Worm (Caenorhabditis elegans) whole organism, young adult: ENCODE data around the gene F53F8.7.

ENCODE experiments used
- C06A6.2 ChIP-seq: fragments of 200-800 bp; sonication (Bioruptor generic); conservative IDR thresholded peaks from 2 replicates; pipeline ENCODE4 v1.3.6; 2022; ENCODE audit warnings: missing genetic modification characterization, missing compliant biosample characterization
- C17E4.6 ChIP-seq: fragments of 200-800 bp; sonication (Bioruptor generic); IDR thresholded peaks from 2 replicates; pipeline ENCODE4 v1.3.6; 2022; ENCODE audit warnings: missing genetic modification reagents, missing genetic modification characterization, missing compliant biosample characterization
- D2030.7 ChIP-seq: fragments of 200-800 bp; sonication (Bioruptor generic); IDR thresholded peaks from 2 replicates; pipeline ENCODE4 v1.3.6; 2022; ENCODE audit warnings: missing genetic modification reagents, missing genetic modification characterization, missing compliant biosample characterization
- F10E7.11 ChIP-seq: sonication (generic microtip); optimal IDR thresholded peaks from 2 replicates; lab custom pipeline; 2017; ENCODE audit warnings: mild to moderate bottlenecking, missing genetic modification characterization, moderate library complexity, missing compliant biosample characterization
- F23B12.7 ChIP-seq: sonication (generic microtip); optimal IDR thresholded peaks from 2 replicates; lab custom pipeline; 2017; ENCODE audit warnings: missing genetic modification characterization, mild to moderate bottlenecking, missing compliant biosample characterization, antibody characterized with exemption, moderate library complexity; ENCODE audit not compliant: insufficient read depth
- F52B5.7 ChIP-seq: sonication (generic microtip); optimal IDR thresholded peaks from 2 replicates; lab custom pipeline; 2016; ENCODE audit warnings: mild to moderate bottlenecking, missing genetic modification characterization, missing compliant biosample characterization
- F55B11.4 ChIP-seq: sonication (generic microtip); optimal IDR thresholded peaks from 2 replicates; lab custom pipeline; 2016; ENCODE audit warnings: missing compliant biosample characterization, missing genetic modification characterization, borderline replicate concordance; ENCODE audit not compliant: insufficient read depth
- Y53G8AR.9 ChIP-seq: fragments of 200-800 bp; sonication (Bioruptor generic); conservative IDR thresholded peaks from 2 replicates; pipeline ENCODE4 v1.3.6; 2022; ENCODE audit warnings: missing genetic modification reagents, missing genetic modification characterization, missing compliant biosample characterization
- Y67H2A.10 ChIP-seq: fragments of 200-800 bp; sonication (Bioruptor generic); conservative IDR thresholded peaks from 2 replicates; pipeline ENCODE4 v1.3.6; 2022; ENCODE audit warnings: missing genetic modification reagents, missing genetic modification characterization, missing compliant biosample characterization
- Y95B8A.8 ChIP-seq: fragments of 200-800 bp; sonication (Bioruptor generic); IDR thresholded peaks from 2 replicates; pipeline ENCODE4 v1.3.6; 2022; ENCODE audit warnings: missing genetic modification reagents, missing genetic modification characterization, missing compliant biosample characterization
- ama-1 ChIP-seq, 3 experiments: fragments of 150-350 bp in 1 of 3; sonication (generic microtip) in 2 of 3; optimal IDR thresholded peaks; 2 replicates each; lab custom pipeline; 2014 to 2018; ENCODE audit warnings: missing biosample characterization in 2 of 3, missing genetic modification characterization in 2 of 3, missing genetic modification reagents in 2 of 3
- aptf-2 ChIP-seq: fragments of 200-800 bp; sonication (Bioruptor generic); conservative IDR thresholded peaks from 2 replicates; pipeline ENCODE4 v1.3.6; 2022; ENCODE audit warnings: missing genetic modification reagents, missing genetic modification characterization, missing compliant biosample characterization
- athp-1 ChIP-seq: sonication (generic microtip); optimal IDR thresholded peaks from 2 replicates; lab custom pipeline; 2017; ENCODE audit warnings: mild to moderate bottlenecking, missing genetic modification characterization, missing compliant biosample characterization
- attf-5 ChIP-seq: fragments of 200-800 bp; sonication (Bioruptor generic); optimal IDR thresholded peaks from 2 replicates; lab custom pipeline; 2018; ENCODE audit warnings: mild to moderate bottlenecking, missing genetic modification characterization, missing compliant biosample characterization
- bed-1 ChIP-seq: fragments of 200-800 bp; sonication (Bioruptor generic); IDR thresholded peaks from 2 replicates; pipeline ENCODE4 v1.3.6; 2022; ENCODE audit warnings: missing genetic modification reagents, missing genetic modification characterization, missing compliant biosample characterization
- ceh-27 ChIP-seq: fragments of 200-800 bp; sonication (Bioruptor generic); optimal IDR thresholded peaks from 2 replicates; lab custom pipeline; 2018; ENCODE audit warnings: mild to moderate bottlenecking, missing genetic modification characterization, moderate library complexity, missing compliant biosample characterization
- ceh-40 ChIP-seq: fragments of 200-800 bp; sonication (Bioruptor generic); IDR thresholded peaks from 2 replicates; pipeline ENCODE4 v1.3.6; 2022; ENCODE audit warnings: missing genetic modification characterization, missing compliant biosample characterization
- ceh-58 ChIP-seq: fragments of 200-800 bp; sonication (Bioruptor generic); IDR thresholded peaks from 2 replicates; pipeline ENCODE4 v1.3.6; 2022; ENCODE audit warnings: missing genetic modification characterization, missing compliant biosample characterization
- hmg-20 ChIP-seq: fragments of 200-800 bp; sonication (Bioruptor generic); IDR thresholded peaks from 2 replicates; pipeline ENCODE4 v1.3.6; 2022; ENCODE audit warnings: missing genetic modification reagents, missing genetic modification characterization, missing compliant biosample characterization
- lin-40 ChIP-seq: sonication (generic microtip); optimal IDR thresholded peaks from 2 replicates; lab custom pipeline; 2016; ENCODE audit warnings: missing genetic modification characterization, mild to moderate bottlenecking, missing compliant biosample characterization, missing genotype, missing genetic modification reagents
- lsl-1 ChIP-seq: fragments of 200-800 bp; sonication (Bioruptor generic); optimal IDR thresholded peaks from 2 replicates; lab custom pipeline; 2018; ENCODE audit warnings: mild to moderate bottlenecking, missing genetic modification characterization, moderate library complexity, missing compliant biosample characterization
- lsy-27 ChIP-seq: sonication (generic microtip); optimal IDR thresholded peaks from 2 replicates; lab custom pipeline; 2017; ENCODE audit warnings: missing genetic modification characterization, mild to moderate bottlenecking, missing compliant biosample characterization, antibody characterized with exemption, missing genotype, borderline replicate concordance; ENCODE audit not compliant: insufficient read depth
- madf-6 ChIP-seq: fragments of 200-800 bp; sonication (Bioruptor generic); IDR thresholded peaks from 2 replicates; pipeline ENCODE4 v1.3.6; 2022; ENCODE audit warnings: missing genetic modification reagents, missing genetic modification characterization, missing compliant biosample characterization
- mel-28 ChIP-seq: sonication (generic microtip); optimal IDR thresholded peaks from 2 replicates; lab custom pipeline; 2016; ENCODE audit warnings: borderline replicate concordance, mild to moderate bottlenecking, missing genetic modification characterization, missing compliant biosample characterization
- mes-4 ChIP-seq: sonication (generic microtip); optimal IDR thresholded peaks from 2 replicates; lab custom pipeline; 2016; ENCODE audit warnings: missing genotype, missing genetic modification characterization, missing compliant biosample characterization
- nfya-2 ChIP-seq: fragments of 200-800 bp; sonication (Bioruptor generic); IDR thresholded peaks from 2 replicates; pipeline ENCODE4 v1.3.6; 2022; ENCODE audit warnings: missing genetic modification reagents, missing genetic modification characterization, missing compliant biosample characterization
- nhr-179 ChIP-seq: sonication (generic microtip); optimal IDR thresholded peaks from 2 replicates; lab custom pipeline; 2016; ENCODE audit warnings: mild to moderate bottlenecking, missing genetic modification characterization, missing compliant biosample characterization
- nhr-80 ChIP-seq: sonication (generic microtip); optimal IDR thresholded peaks from 2 replicates; lab custom pipeline; 2016; ENCODE audit warnings: missing genetic modification characterization, missing compliant biosample characterization
- rcor-1 ChIP-seq: fragments of 200-800 bp; sonication (Bioruptor generic); IDR thresholded peaks from 2 replicates; pipeline ENCODE4 v1.3.6; 2022; ENCODE audit warnings: missing genetic modification reagents, missing genetic modification characterization, missing compliant biosample characterization
- repo-1 ChIP-seq: sonication (generic microtip); optimal IDR thresholded peaks from 2 replicates; lab custom pipeline; 2017; ENCODE audit warnings: mild to moderate bottlenecking, missing genetic modification characterization, missing compliant biosample characterization
- sea-2 ChIP-seq: fragments of 200-800 bp; sonication (Bioruptor generic); IDR thresholded peaks from 2 replicates; pipeline ENCODE4 v1.3.6; 2022; ENCODE audit warnings: missing genetic modification characterization, missing compliant biosample characterization
- tbp1 ChIP-seq: fragments of 200-800 bp; sonication (Bioruptor generic); optimal IDR thresholded peaks from 2 replicates; lab custom pipeline; 2018; ENCODE audit warnings: mild to moderate bottlenecking, missing genetic modification characterization, missing compliant biosample characterization
- tlf-1 ChIP-seq: fragments of 200-800 bp; sonication (Bioruptor generic); optimal IDR thresholded peaks from 2 replicates; lab custom pipeline; 2018; ENCODE audit warnings: mild to moderate bottlenecking, missing genetic modification characterization, missing compliant biosample characterization
- unc-62 ChIP-seq: fragments of 150-350 bp; optimal IDR thresholded peaks from 2 replicates; lab custom pipeline; 2014; ENCODE audit warnings: missing biosample characterization, missing genetic modification reagents, missing genetic modification characterization
- zim-3 ChIP-seq: sonication (generic microtip); optimal IDR thresholded peaks from 2 replicates; lab custom pipeline; 2017; ENCODE audit warnings: mild to moderate bottlenecking, missing genetic modification characterization, moderate library complexity, missing compliant biosample characterization

F53F8.7 gene

DNA sequence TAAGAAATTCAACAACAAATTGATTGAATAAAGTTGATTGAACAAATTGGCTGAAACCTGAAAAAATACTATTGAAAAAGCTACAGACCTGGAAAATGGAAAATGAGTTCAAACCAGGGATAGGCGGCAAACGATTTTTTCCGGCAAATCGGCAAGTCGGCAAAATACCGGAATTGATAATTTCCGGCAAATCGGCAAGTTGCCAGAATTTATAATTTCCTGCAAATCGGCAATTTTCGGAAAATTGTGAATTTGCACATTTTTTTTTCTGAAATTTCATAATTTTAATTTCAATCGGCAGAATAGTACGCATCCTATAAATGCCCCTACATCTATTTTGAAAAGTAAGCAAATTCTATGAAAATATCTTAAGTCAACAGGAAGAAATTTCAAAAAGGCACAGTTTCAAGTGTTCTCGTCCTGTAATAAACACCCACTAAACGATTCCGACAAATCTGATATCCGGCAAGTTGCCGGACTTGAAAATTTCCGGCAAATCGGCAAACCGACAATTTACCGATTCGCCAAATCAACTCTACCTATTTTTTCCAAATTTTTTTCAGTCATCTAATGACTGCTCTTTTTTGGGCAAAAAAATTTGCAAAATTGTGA lies 18.8 kb upstream of the F53F8.7 start (continued):
- TF ChIP-seq lsy-27 (tag; lab: Kevin White, UChicago) (no peak), F23B12.7 (tag; lab: Kevin White, UChicago) (no peak), repo-1 (tag; lab: Kevin White, UChicago) (peak; percentile 76), C06A6.2 (GFP tag; lab: Robert Waterston, UW) (no peak), F52B5.7 (peak; percentile 20), tlf-1 (GFP tag; lab: Kevin White, UChicago) (peak; percentile 15)

DNA sequence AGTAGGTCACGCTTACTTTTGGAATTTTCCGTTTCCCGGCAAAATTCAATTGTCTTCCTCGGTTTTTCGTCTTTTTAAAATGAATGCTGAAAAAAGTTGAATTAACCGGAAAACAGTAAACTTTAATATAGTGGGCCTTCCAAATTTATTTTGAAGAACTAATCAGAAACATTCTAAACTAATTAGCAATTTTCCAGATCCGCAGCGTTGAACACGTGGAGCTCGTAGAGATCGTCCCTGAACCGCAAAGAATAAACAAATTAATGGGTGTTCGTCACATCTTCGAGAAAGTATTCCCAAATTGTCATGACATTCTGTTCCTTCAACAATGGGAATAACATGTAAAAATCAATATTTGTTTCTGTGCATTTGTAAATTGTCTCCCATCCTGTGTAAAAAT lies 18.1 kb upstream of the F53F8.7 start:
- TF ChIP-seq madf-6 (GFP tag; lab: Robert Waterston, UW) = no peak
- TF ChIP-seq Y53G8AR.9 (GFP tag; lab: Robert Waterston, UW) = peak; percentile 76

DNA sequence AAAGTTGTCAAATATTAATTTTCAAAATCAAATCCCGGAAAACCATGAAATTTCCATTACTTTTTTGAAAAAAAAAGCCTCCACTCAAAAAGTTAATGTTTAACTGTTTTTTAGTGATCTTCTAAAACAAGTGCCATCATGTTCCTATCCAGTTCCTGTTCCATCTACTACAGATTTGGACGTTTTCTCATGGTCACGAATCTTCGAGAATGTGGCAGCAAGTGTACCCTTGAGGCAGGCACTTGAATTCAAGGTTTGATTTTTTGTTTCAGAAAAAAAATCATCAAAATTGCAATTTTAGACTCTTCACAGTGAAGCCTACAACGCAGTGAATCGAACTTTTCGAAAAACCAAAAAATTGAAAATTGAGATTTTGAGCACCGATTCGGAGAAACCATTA lies 16.3 kb upstream of the F53F8.7 start:
- no peak for TF ChIP-seq ceh-58 (GFP tag; lab: Robert Waterston, UW)
- TF ChIP-seq ceh-40 (GFP tag; lab: Robert Waterston, UW) = no peak
- TF ChIP-seq mel-28 = no peak
- no peak for TF ChIP-seq F55B11.4
- TF ChIP-seq lsl-1 (GFP tag; lab: Kevin White, UChicago) = no peak
- no peak for TF ChIP-seq Y95B8A.8 (GFP tag; lab: Robert Waterston, UW)
- TF ChIP-seq D2030.7 (GFP tag; lab: Robert Waterston, UW) = no peak
- no peak for TF ChIP-seq F10E7.11 (tag; lab: Kevin White, UChicago)
- no peak for TF ChIP-seq nfya-2 (GFP tag; lab: Robert Waterston, UW)
- TF ChIP-seq ceh-27 (GFP tag; lab: Kevin White, UChicago) = peak; percentile 2
- TF ChIP-seq nhr-80 (tag; lab: Kevin White, UChicago) = no peak
- no peak for TF ChIP-seq sea-2 (GFP tag; lab: Robert Waterston, UW)
- TF ChIP-seq ama-1 (optimal IDR thresholded peaks at IDR 0.05; lab: Kevin White, UChicago) = peak; percentile 17
- no peak for TF ChIP-seq ama-1 (GFP tag; optimal IDR thresholded peaks at IDR 0.05; lab: Kevin White, UChicago)

DNA sequence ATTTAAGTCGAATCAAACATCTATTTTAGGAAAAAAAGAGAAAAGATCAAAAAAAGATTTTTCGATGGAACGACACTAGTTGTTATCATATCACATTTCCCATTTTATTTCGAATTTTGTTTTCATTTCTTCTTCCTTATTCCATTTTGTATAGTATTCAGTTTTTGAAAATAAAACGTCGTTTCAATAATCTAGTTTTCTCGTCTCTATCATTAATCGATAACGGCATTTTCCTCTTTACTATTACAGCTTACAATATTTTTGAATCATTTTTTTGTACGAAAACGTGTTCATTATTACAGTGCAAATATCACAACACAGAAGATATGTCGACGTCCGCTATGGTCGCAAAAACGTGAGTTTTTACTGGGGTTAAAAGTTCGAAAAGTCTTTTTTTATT lies 15.5 kb upstream of the F53F8.7 start, which contains the start of gene Y44A6C.1:
Y44A6C.1 (plus strand) TSS at position 301 of the 400 bp plus-strand sequence.
- TF ChIP-seq F52B5.7 (no peak), mel-28 (no peak), lin-40 (tag; lab: Kevin White, UChicago) (no peak), tbp1 (GFP tag; lab: Kevin White, UChicago) (no peak), rcor-1 (GFP tag; lab: Robert Waterston, UW) (no peak), aptf-2 (GFP tag; lab: Robert Waterston, UW) (no peak), athp-1 (tag; lab: Kevin White, UChicago) (no peak), zim-3 (no peak), madf-6 (GFP tag; lab: Robert Waterston, UW) (no peak), repo-1 (tag; lab: Kevin White, UChicago) (no peak), C17E4.6 (GFP tag; lab: Robert Waterston, UW) (no peak), Y67H2A.10 (GFP tag; lab: Robert Waterston, UW) (no peak), unc-62 (GFP tag; lab: Kevin White, UChicago) (no peak), nhr-179 (tag; lab: Kevin White, UChicago) (no peak), attf-5 (no peak), mes-4 (no peak), hmg-20 (GFP tag; lab: Robert Waterston, UW) (no peak), bed-1 (GFP tag; lab: Robert Waterston, UW) (no peak)
- TF ChIP-seq, all 124 proteins: peak for 0
